Worm (Caenorhabditis elegans): Measurements from ENCODE around the gene F55C12.6.
"Not testable (repeated sequence)": the region's sequence is repeated elsewhere in the genome, so short reads cannot be mapped to it uniquely, and the experiment has no call there.

The F55C12.6 gene

ce11 chrII:5896512-5896911 lies 20.6 kb upstream of the F55C12.6 start:
- TF ChIP-seq him-1 (tag; optimal IDR thresholded peaks at IDR 0.05) (no peak), dao-5 (tag; optimal IDR thresholded peaks at IDR 0.05) (no peak), W03F9.2 (tag; optimal IDR thresholded peaks at IDR 0.05) (no peak)

DNA sequence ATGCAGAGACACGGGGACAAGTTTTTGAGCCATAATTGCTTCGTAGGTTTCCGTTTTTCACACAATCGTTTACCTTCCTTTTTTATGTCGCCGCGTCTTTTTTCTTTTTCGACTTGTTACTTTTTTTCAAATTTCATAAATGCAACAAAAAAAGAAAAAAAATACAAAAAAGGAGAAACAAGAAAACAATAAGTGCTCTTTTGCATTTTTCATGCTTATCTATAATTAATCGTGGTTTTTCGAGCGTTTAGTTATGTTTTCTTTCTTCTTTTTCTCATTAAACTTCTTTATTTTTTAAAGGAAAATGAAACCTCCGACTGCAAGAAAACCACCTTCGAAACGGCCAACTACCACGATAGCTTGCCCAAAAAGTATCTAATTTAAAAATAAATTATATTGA lies 19.9 kb upstream of the F55C12.6 start, which contains the start of gene F59G1.4:
TSS of gene F59G1.4 (plus strand) at position 301 of the 400 bp plus-strand sequence.
- TF ChIP-seq dao-5 (tag; optimal IDR thresholded peaks at IDR 0.05) (no peak), W03F9.2 (tag; optimal IDR thresholded peaks at IDR 0.05) (no peak), him-1 (tag; optimal IDR thresholded peaks at IDR 0.05) (no peak)

ce11 chrII:5892813-5893212 lies 16.9 kb upstream of the F55C12.6 start:
- no peak for TF ChIP-seq him-1 (tag; optimal IDR thresholded peaks at IDR 0.05)
- TF ChIP-seq W03F9.2 (tag; optimal IDR thresholded peaks at IDR 0.05) = no peak
- TF ChIP-seq dao-5 (tag; optimal IDR thresholded peaks at IDR 0.05) = no peak

DNA sequence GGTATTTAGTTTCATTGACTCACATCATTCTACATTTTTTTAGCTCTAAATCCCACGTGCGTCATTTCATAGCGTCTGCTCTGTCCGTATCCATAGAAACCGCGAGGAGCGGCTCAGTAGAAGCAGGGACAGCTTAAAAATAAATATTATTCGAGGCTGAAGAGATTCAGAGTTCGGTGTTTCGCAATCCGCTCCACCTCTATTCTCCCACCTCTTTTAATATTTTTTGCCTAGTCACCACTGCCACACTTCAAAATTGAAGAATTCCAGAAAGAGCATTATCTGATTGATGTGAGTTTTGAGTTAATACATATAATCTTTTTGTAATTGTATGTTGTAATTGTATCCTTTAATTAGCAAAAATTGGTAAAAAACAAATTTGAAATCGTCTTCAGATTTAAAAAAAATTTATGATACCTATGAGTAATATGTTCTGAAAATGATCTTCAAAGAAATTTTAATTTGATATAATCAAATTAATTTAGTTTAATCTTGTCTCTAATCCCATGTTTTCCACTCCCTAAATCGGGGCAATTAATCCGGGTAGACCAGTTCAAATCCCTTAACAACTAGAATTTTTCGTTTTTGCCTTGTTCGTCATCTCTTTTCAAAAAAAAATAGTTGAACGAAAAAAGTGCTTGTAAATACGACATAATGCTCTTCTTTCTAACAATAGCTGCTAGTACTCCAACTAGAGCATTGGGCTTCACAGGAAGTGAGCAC lies 13.6 kb upstream of the F55C12.6 start:
- TF ChIP-seq dao-5 (tag; optimal IDR thresholded peaks at IDR 0.05) = no peak
- TF ChIP-seq W03F9.2 (tag; optimal IDR thresholded peaks at IDR 0.05) = no peak
- TF ChIP-seq him-1 (tag; optimal IDR thresholded peaks at IDR 0.05) = no peak

- TF ChIP-seq him-1 (tag; optimal IDR thresholded peaks at IDR 0.05) (no peak), W03F9.2 (tag; optimal IDR thresholded peaks at IDR 0.05) (no peak), dao-5 (tag; optimal IDR thresholded peaks at IDR 0.05) (no peak)
Measured at ce11 chrII:5885966-5886621, 10.1 kb upstream of the F55C12.6 start.

DNA sequence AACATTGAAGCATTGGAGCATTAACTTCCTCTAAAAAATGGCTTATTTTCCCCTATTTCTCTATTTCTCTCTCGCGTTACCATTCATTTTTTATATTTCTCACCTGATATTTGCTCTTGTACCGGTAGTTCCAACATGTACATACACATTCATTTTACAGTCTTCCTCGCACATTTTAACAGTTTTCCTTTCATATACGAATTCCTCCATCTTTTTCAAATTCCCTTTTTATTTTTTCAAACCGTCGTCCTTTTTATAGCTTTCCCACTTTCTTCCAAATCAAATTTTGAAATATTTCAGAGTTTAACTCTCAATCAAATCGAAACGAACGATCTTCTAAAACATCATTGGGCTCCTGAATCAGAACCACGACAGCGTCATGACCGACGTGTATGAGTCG lies 8.3 kb upstream of the F55C12.6 start, which contains the start of gene rfip-1:
TSS of gene rfip-1 (plus strand) at position 301 of the 400 bp plus-strand sequence.
- TF ChIP-seq W03F9.2 (tag; optimal IDR thresholded peaks at IDR 0.05) (no peak), him-1 (tag; optimal IDR thresholded peaks at IDR 0.05) (no peak), dao-5 (tag; optimal IDR thresholded peaks at IDR 0.05) (no peak)

DNA sequence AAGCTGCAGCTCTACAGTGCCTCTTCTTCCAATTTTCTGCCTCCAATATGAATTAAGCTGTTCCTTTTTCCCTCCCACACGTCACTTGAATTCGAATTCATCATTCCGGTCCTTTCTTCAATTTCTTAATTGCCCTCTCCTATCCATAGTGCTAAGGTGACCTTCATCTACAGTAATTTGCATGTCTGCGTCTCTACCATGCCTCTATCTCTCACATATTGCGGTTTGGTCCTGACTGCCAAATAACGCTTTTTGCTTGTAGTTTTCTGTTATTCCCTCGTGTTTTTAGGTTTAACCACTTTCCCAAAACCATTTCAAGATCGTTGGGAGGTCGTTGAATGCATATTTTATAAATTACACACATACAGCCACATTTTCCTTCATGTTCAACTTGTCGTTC lies 4.7 kb upstream of the F55C12.6 start:
- TF ChIP-seq him-1 (tag; optimal IDR thresholded peaks at IDR 0.05) = no peak
- TF ChIP-seq W03F9.2 (tag; optimal IDR thresholded peaks at IDR 0.05) = no peak

ce11 chrII:5876511-5876910 lies 558 bp upstream of the F55C12.6 start, which contains the start of gene F55C12.2:
Gene F55C12.2, plus strand, starts transcription at chrII:5876811.
- not testable (repeated sequence) for TF ChIP-seq dao-5, him-1, W03F9.2 (tag; optimal IDR thresholded peaks at IDR 0.05)

- TF ChIP-seq W03F9.2 (tag; optimal IDR thresholded peaks at IDR 0.05) (no peak), him-1 (tag; optimal IDR thresholded peaks at IDR 0.05) (no peak), dao-5 (tag; optimal IDR thresholded peaks at IDR 0.05) (no peak)
Measured at ce11 chrII:5874130-5874529, 1.8 kb downstream of the F55C12.6 start.

DNA sequence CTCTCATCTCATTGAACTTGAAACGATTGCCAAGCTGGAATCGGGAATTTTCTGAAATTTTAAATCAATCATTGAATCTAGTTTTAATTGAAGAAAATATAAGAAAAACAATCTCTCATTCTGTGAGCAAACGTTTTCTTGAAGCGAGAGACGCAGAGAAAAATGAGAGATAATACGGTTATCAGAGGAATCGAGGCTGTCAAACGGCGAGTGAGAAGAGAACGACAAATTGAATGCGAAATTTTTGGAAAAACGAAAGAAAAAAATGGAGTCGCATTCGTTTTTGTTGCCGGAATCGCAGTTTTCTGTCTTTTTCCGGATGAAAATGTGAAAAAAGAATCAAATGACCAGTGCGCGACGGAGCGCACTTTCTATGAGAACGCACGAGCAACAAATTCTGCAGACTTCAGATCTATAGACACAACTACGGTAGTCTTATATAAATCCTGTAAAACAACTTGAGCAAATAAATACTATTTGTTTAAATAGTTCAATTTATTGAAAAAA lies 2.3 kb downstream of the F55C12.6 start, which contains the start of gene tex-2:
TSS of gene tex-2 (minus strand) at position 51 of the 507 bp plus-strand sequence.
- TF ChIP-seq dao-5 (tag; optimal IDR thresholded peaks at IDR 0.05) (no peak), him-1 (tag; optimal IDR thresholded peaks at IDR 0.05) (no peak), W03F9.2 (tag; optimal IDR thresholded peaks at IDR 0.05) (peak; percentile 23)

DNA sequence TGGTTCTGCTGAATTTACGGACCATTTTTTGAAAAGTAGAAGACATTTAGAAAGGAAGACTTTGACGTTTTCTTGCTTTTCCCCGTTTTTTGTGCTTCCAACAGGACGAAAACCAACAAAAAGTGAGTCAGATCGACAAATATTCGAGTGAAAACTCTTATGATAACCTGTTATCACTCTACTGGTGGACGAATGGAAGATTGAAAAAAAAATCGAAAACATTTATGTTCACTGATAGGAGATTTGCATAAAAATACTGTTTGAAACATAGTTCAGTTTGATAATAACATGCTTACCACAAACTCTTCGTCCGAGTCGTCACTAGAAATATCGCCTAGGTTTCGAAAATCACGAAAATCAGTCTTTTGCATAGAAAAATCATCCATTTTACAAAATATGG lies 3.5 kb downstream of the F55C12.6 start:
- TF ChIP-seq dao-5 (tag; optimal IDR thresholded peaks at IDR 0.05) = no peak
- no peak for TF ChIP-seq W03F9.2 (tag; optimal IDR thresholded peaks at IDR 0.05)
- TF ChIP-seq him-1 (tag; optimal IDR thresholded peaks at IDR 0.05) = no peak

DNA sequence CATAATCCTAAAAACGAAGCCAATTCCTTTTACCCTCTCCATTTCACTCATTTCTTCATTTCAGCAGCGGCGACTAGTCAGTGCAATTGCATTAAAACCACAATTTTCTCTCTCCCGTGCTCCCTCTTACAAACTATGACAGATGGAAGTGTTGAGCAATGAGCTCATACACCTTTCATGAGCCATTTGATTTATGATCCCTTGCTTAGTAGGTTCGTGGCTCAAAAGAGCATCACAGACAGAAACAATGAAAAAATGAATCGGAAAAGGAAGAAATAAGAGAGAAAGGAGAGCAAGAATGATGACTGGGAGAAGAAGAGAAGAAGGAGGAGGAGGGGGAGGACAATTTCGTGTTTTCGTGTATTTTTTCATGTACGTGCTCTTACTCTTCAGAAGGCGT lies 4.4 kb downstream of the F55C12.6 start:
- TF ChIP-seq him-1 (tag; optimal IDR thresholded peaks at IDR 0.05) = no peak
- TF ChIP-seq W03F9.2 (tag; optimal IDR thresholded peaks at IDR 0.05) = no peak
- no peak for TF ChIP-seq dao-5 (tag; optimal IDR thresholded peaks at IDR 0.05)

DNA sequence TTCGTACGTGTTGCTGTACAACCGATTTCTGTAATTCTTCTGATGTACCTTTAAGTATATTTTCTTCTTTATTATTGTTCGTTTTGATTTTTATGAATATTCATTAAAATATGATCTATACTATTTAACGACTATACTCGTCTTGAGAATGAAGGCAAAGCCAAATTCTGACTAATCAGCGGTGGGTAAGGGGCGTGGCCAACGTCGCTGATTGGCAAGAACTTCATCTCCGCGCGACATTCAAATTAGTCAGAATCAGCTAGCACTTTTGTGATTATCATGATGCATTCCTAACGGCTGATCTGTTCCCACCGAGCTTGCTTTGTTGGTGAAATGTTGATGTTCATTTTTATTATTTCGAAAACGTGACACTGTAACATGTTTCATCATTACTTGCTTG lies 9.0 kb downstream of the F55C12.6 start:
- TF ChIP-seq dao-5 (tag; optimal IDR thresholded peaks at IDR 0.05) (no peak), him-1 (tag; optimal IDR thresholded peaks at IDR 0.05) (no peak), W03F9.2 (tag; optimal IDR thresholded peaks at IDR 0.05) (no peak)
